Fruit fly (Drosophila melanogaster) whole organism, wandering third instar larva: ENCODE measurements around the gene CG4199.

Source experiments
- Abd-B ChIP-seq: fragments of >200 bp; optimal IDR thresholded peaks from 2 replicates; lab custom pipeline; 2017; ENCODE audit warnings: missing biosample characterization, missing genetic modification characterization
- CG32264 ChIP-seq: fragments of 200-800 bp; sonication (Bioruptor generic); optimal IDR thresholded peaks from 2 replicates; lab custom pipeline; 2016; ENCODE audit warnings: missing biosample characterization, missing genetic modification characterization
- CG9705 ChIP-seq: fragments of 200-800 bp; sonication (Bioruptor generic); optimal IDR thresholded peaks from 2 replicates; lab custom pipeline; 2018; ENCODE audit warnings: missing biosample characterization, mild to moderate bottlenecking, missing genetic modification characterization
- Dif ChIP-seq: fragments of 200-275, 200-300 bp; sonication (Bioruptor generic); optimal IDR thresholded peaks from 2 replicates; lab custom pipeline; 2018; ENCODE audit warnings: missing biosample characterization, missing genetic modification characterization; ENCODE audit not compliant: partially characterized antibody
- GATAd ChIP-seq: sonication (Bioruptor generic); optimal IDR thresholded peaks from 2 replicates; lab custom pipeline; 2016; ENCODE audit warnings: missing biosample characterization, missing genetic modification characterization
- HLH106 ChIP-seq: fragments of 200-800 bp; optimal IDR thresholded peaks from 3 replicates; lab custom pipeline; 2019; ENCODE audit warnings: missing biosample characterization, mild to moderate bottlenecking, missing genetic modification characterization, moderate library complexity
- Hr83 ChIP-seq: fragments of 200-300 bp; sonication (Bioruptor generic); optimal IDR thresholded peaks from 2 replicates; lab custom pipeline; 2016; ENCODE audit warnings: missing biosample characterization, mild to moderate bottlenecking, missing genetic modification characterization, moderate library complexity; ENCODE audit not compliant: poor library complexity, severe bottlenecking
- Jra ChIP-seq: sonication (Bioruptor generic); optimal IDR thresholded peaks from 2 replicates; lab custom pipeline; 2016; ENCODE audit warnings: missing biosample characterization, missing genetic modification characterization
- N ChIP-seq: fragments of >200 bp; optimal IDR thresholded peaks from 2 replicates; lab custom pipeline; 2018; ENCODE audit warnings: missing biosample characterization, missing external identifiers, missing genetic modification characterization
- OdsH ChIP-seq: fragments of 200-800 bp; sonication (Bioruptor generic); optimal IDR thresholded peaks from 2 replicates; lab custom pipeline; 2016; ENCODE audit warnings: missing biosample characterization, mild to moderate bottlenecking, missing genetic modification characterization
- Rel ChIP-seq, 2 experiments: fragments of 200-800 bp; sonication (Bioruptor generic) in 1 of 2; optimal IDR thresholded peaks; 2 replicates in 1 of 2; 3 replicates in 1 of 2; lab custom pipeline; 2016 to 2019; ENCODE audit warnings: mild to moderate bottlenecking in 2 of 2, missing biosample characterization in 2 of 2, missing genetic modification characterization in 2 of 2, moderate library complexity in 1 of 2
- Sp1 ChIP-seq: fragments of 200-800 bp; sonication (Bioruptor generic); optimal IDR thresholded peaks from 3 replicates; lab custom pipeline; 2019; ENCODE audit warnings: missing biosample characterization, mild to moderate bottlenecking, missing genetic modification characterization, moderate library complexity
- Vsx2 ChIP-seq: fragments of 200-300, 225-300 bp; sonication (Bioruptor generic); optimal IDR thresholded peaks from 2 replicates; lab custom pipeline; 2018; ENCODE audit warnings: missing biosample characterization, missing genetic modification characterization; ENCODE audit not compliant: partially characterized antibody
- br ChIP-seq: fragments of 200-800 bp; sonication (Bioruptor generic); optimal IDR thresholded peaks from 2 replicates; lab custom pipeline; 2016; ENCODE audit warnings: missing biosample characterization, missing genetic modification characterization
- dl ChIP-seq, 2 experiments: fragments of 175-275, 200-275 bp in 1 of 2; fragments of 200-275 bp in 1 of 2; sonication (Bioruptor generic); optimal IDR thresholded peaks; lab custom pipeline; 2018; ENCODE audit warnings: mild to moderate bottlenecking in 2 of 2, missing biosample characterization in 2 of 2, missing genetic modification characterization in 2 of 2, moderate library complexity in 2 of 2; ENCODE audit not compliant: partially characterized antibody in 2 of 2, insufficient read depth in 1 of 2
- dmrt93B ChIP-seq: fragments of 200-800 bp; sonication (Bioruptor generic); optimal IDR thresholded peaks from 2 replicates; lab custom pipeline; 2018; ENCODE audit warnings: missing biosample characterization, mild to moderate bottlenecking, missing genetic modification characterization
- dsf ChIP-seq: sonication (Bioruptor generic); optimal IDR thresholded peaks from 2 replicates; lab custom pipeline; 2016; ENCODE audit warnings: missing biosample characterization, missing genetic modification characterization, borderline replicate concordance
- ey ChIP-seq: fragments of 200-800 bp; sonication (Bioruptor generic); optimal IDR thresholded peaks from 2 replicates; lab custom pipeline; 2016; ENCODE audit warnings: missing biosample characterization, missing genetic modification characterization
- foxo ChIP-seq, 2 experiments: fragments of 200-800 bp; sonication (Bioruptor generic); optimal IDR thresholded peaks; 2 replicates in 1 of 2; 3 replicates in 1 of 2; lab custom pipeline; 2016 to 2017; ENCODE audit warnings: missing biosample characterization in 2 of 2, missing genetic modification characterization in 2 of 2
- fru ChIP-seq: fragments of 200-800 bp; sonication (Bioruptor generic); optimal IDR thresholded peaks from 3 replicates; lab custom pipeline; 2016; ENCODE audit warnings: missing biosample characterization, mild to moderate bottlenecking, missing genetic modification characterization
- h ChIP-seq: fragments of 200-800 bp; sonication (Bioruptor generic); optimal IDR thresholded peaks from 3 replicates; lab custom pipeline; 2016; ENCODE audit warnings: missing biosample characterization, mild to moderate bottlenecking, missing genetic modification characterization
- jim ChIP-seq: fragments of 175-275, 200-325 bp; sonication (Bioruptor generic); optimal IDR thresholded peaks from 2 replicates; lab custom pipeline; 2016; ENCODE audit warnings: missing biosample characterization, mild to moderate bottlenecking, missing genetic modification characterization
- lola ChIP-seq: fragments of >200 bp; optimal IDR thresholded peaks from 2 replicates; lab custom pipeline; 2017; ENCODE audit warnings: missing biosample characterization, missing genetic modification characterization
- psq ChIP-seq: fragments of 200-800 bp; sonication (Bioruptor generic); optimal IDR thresholded peaks from 3 replicates; lab custom pipeline; 2017; ENCODE audit warnings: missing biosample characterization, mild to moderate bottlenecking, missing genetic modification characterization, moderate library complexity
- rgr ChIP-seq: fragments of 200-800 bp; sonication (Bioruptor generic); optimal IDR thresholded peaks from 3 replicates; lab custom pipeline; 2016; ENCODE audit warnings: missing biosample characterization, mild to moderate bottlenecking, missing genetic modification characterization
- sage ChIP-seq: fragments of 200-800 bp; sonication (Bioruptor generic); optimal IDR thresholded peaks from 2 replicates; lab custom pipeline; 2016; ENCODE audit warnings: missing biosample characterization, mild to moderate bottlenecking, missing genetic modification characterization
- sv ChIP-seq: fragments of 200-800 bp; sonication (Bioruptor generic); optimal IDR thresholded peaks from 3 replicates; lab custom pipeline; 2016; ENCODE audit warnings: missing biosample characterization, missing genetic modification characterization
- tai ChIP-seq: sonication (Bioruptor generic); optimal IDR thresholded peaks from 2 replicates; lab custom pipeline; 2016; ENCODE audit warnings: missing biosample characterization, missing genetic modification characterization
- usp ChIP-seq: fragments of >200 bp; optimal IDR thresholded peaks from 2 replicates; lab custom pipeline; 2017; ENCODE audit warnings: missing biosample characterization, missing genetic modification characterization
- woc ChIP-seq: sonication (Bioruptor generic); optimal IDR thresholded peaks from 2 replicates; lab custom pipeline; 2016; ENCODE audit warnings: missing biosample characterization, mild to moderate bottlenecking, missing genetic modification characterization

The CG4199 gene

dm6 chrX:2071878-2072817, 1.1 kb downstream of the CG4199 start, which contains the start of gene Rtca (continued):
- TF ChIP-seq Dif (GFP tag; lab: Kevin White, UChicago) (peak; percentile 79), CG32264 (GFP tag; lab: Kevin White, UChicago) (peak; percentile 58), ey (GFP tag; lab: Kevin White, UChicago) (peak; percentile 93)
- TF ChIP-seq, all 38 proteins: peak for 20

dm6 chrX:2070708-2071063, 2.6 kb downstream of the CG4199 start:
- TF ChIP-seq CG9705 (GFP tag; lab: Kevin White, UChicago) (no peak), Vsx2 (GFP tag; lab: Kevin White, UChicago) (no peak), psq (peak; percentile 54), HLH106 (tag; lab: Kevin White, UChicago) (peak; percentile 73), dl (GFP tag; optimal IDR thresholded peaks at IDR 0.05; lab: Kevin White, UChicago; ENCODE audit: insufficient read depth in 1 of 2, partially characterized antibody in 2 of 2) (no peak), GATAd (no peak), OdsH (peak; percentile 54), woc (GFP tag; lab: Kevin White, UChicago) (peak; percentile 36), foxo (GFP tag; optimal IDR thresholded peaks at IDR 0.05; lab: Kevin White, UChicago) (peak in 1 of 2 experiments; percentile 74), h (GFP tag; lab: Kevin White, UChicago) (peak; percentile 78), Rel (GFP tag; optimal IDR thresholded peaks at IDR 0.05; lab: Kevin White, UChicago) (no peak), Rel (tag; optimal IDR thresholded peaks at IDR 0.05; lab: Kevin White, UChicago) (peak; percentile 59), br (peak; percentile 60), dmrt93B (GFP tag; lab: Kevin White, UChicago) (peak; percentile 50), fru (GFP tag; lab: Kevin White, UChicago) (peak; percentile 78), Sp1 (GFP tag; lab: Kevin White, UChicago) (peak; percentile 21), ey (GFP tag; lab: Kevin White, UChicago) (peak; percentile 61), lola (GFP tag; lab: Kevin White, UChicago) (no peak), sage (GFP tag; lab: Kevin White, UChicago) (no peak), rgr (peak; percentile 39), Jra (GFP tag; lab: Kevin White, UChicago) (peak; percentile 43)

dm6 chrX:2069787-2070707, 3.2 kb downstream of the CG4199 start:
- no peak for TF ChIP-seq jim (GFP tag; lab: Kevin White, UChicago)
- peak; percentile 17 for TF ChIP-seq Rel (GFP tag; optimal IDR thresholded peaks at IDR 0.05; lab: Kevin White, UChicago)
- TF ChIP-seq Rel (tag; optimal IDR thresholded peaks at IDR 0.05; lab: Kevin White, UChicago) = no peak
- TF ChIP-seq, all 38 proteins: peak for 1

- TF ChIP-seq GATAd (no peak), tai (no peak), CG32264 (GFP tag; lab: Kevin White, UChicago) (no peak), Abd-B (GFP tag; lab: Kevin White, UChicago) (no peak), N (GFP tag; lab: Kevin White, UChicago) (no peak), Hr83 (GFP tag; lab: Kevin White, UChicago) (no peak)
These were observed 5.0 kb downstream of the CG4199 start, which contains the start of gene CG4194 for dm6 chrX:2068292-2068691. TSS of gene CG4194 (plus strand) at chrX:2068592.

dm6 chrX:2066259-2066658, 7.0 kb downstream of the CG4199 start, which contains the start of gene CG14054:
TSS of gene CG14054 (minus strand) at chrX:2066359.
- TF ChIP-seq ey (GFP tag; lab: Kevin White, UChicago) = no peak
- TF ChIP-seq Dif (GFP tag; lab: Kevin White, UChicago) = no peak
- TF ChIP-seq dsf = no peak
- TF ChIP-seq psq = no peak
- no peak for TF ChIP-seq foxo (GFP tag; optimal IDR thresholded peaks at IDR 0.05; lab: Kevin White, UChicago)
- no peak for TF ChIP-seq usp (GFP tag; lab: Kevin White, UChicago)
- TF ChIP-seq sv (GFP tag; lab: Kevin White, UChicago) = no peak
- TF ChIP-seq Jra (GFP tag; lab: Kevin White, UChicago) = no peak
- no peak for TF ChIP-seq GATAd
- no peak for TF ChIP-seq CG32264 (GFP tag; lab: Kevin White, UChicago)
- TF ChIP-seq fru (GFP tag; lab: Kevin White, UChicago) = no peak
